Fruit fly (Drosophila melanogaster) whole organism, embryonic: ENCODE measurements around the gene Psn.

Experiments
- Abd-B ChIP-seq: fragments of 200-800 bp; sonication (Bioruptor generic); optimal IDR thresholded peaks from 2 replicates; lab custom pipeline; 2018; ENCODE audit warnings: missing biosample characterization, mild to moderate bottlenecking, missing genetic modification characterization, moderate library complexity
- Atf6 ChIP-seq: fragments of 200-800 bp; sonication (Bioruptor generic); IDR thresholded peaks from 2 replicates; pipeline ENCODE4 v1.3.6; 2022; ENCODE audit warnings: missing biosample characterization, missing genetic modification characterization
- C15 ChIP-seq: fragments of 200-800 bp; sonication (Bioruptor generic); IDR thresholded peaks from 3 replicates; pipeline ENCODE4 v1.3.6; 2022; ENCODE audit warnings: missing biosample characterization, missing genetic modification characterization
- CG12299 ChIP-seq: fragments of 200-800 bp; sonication (Bioruptor generic); optimal IDR thresholded peaks from 2 replicates; lab custom pipeline; 2018; ENCODE audit warnings: missing biosample characterization, mild to moderate bottlenecking, missing genetic modification characterization
- CG13287 ChIP-seq: fragments of 200-800 bp; sonication (Bioruptor generic); IDR thresholded peaks from 2 replicates; pipeline ENCODE4 v1.3.6; 2022; ENCODE audit warnings: missing biosample characterization, missing genetic modification characterization; ENCODE audit not compliant: partially characterized antibody
- CG1529 ChIP-seq: fragments of 200-800 bp; sonication (Bioruptor generic); optimal IDR thresholded peaks from 3 replicates; lab custom pipeline; 2018; ENCODE audit warnings: missing biosample characterization, missing genetic modification characterization
- CG1603 ChIP-seq: fragments of 200-800 bp; sonication (Bioruptor generic); optimal IDR thresholded peaks from 2 replicates; lab custom pipeline; 2019; ENCODE audit warnings: missing biosample characterization, mild to moderate bottlenecking, missing genetic modification characterization, moderate library complexity
- CG16779 ChIP-seq: fragments of 200-800 bp; sonication (Bioruptor generic); IDR thresholded peaks from 2 replicates; pipeline ENCODE4 v1.3.6; 2022; ENCODE audit warnings: missing biosample characterization, missing genetic modification characterization
- CG17912 ChIP-seq: fragments of 200-800 bp; sonication (Bioruptor generic); optimal IDR thresholded peaks from 2 replicates; lab custom pipeline; 2018; ENCODE audit warnings: missing biosample characterization, mild to moderate bottlenecking, missing genetic modification characterization
- CG1792 ChIP-seq: fragments of 200-800 bp; sonication (Bioruptor generic); optimal IDR thresholded peaks from 2 replicates; lab custom pipeline; 2016; ENCODE audit warnings: missing biosample characterization, missing genetic modification characterization
- CG18599 ChIP-seq: fragments of 200-800 bp; sonication (Bioruptor generic); optimal IDR thresholded peaks from 3 replicates; lab custom pipeline; 2017; ENCODE audit warnings: missing biosample characterization, missing genetic modification characterization, mild to moderate bottlenecking, moderate library complexity, missing genetic modification reagents
- CG2199 ChIP-seq: fragments of 200-800 bp; sonication (Bioruptor generic); IDR thresholded peaks from 3 replicates; pipeline ENCODE4 v1.3.6; 2022; ENCODE audit warnings: missing biosample characterization, missing genetic modification characterization
- CG3281 ChIP-seq: fragments of 200-800 bp; sonication (Bioruptor generic); optimal IDR thresholded peaks from 3 replicates; lab custom pipeline; 2017; ENCODE audit warnings: missing biosample characterization, mild to moderate bottlenecking, missing genetic modification characterization
- CG4360 ChIP-seq: fragments of 200-800 bp; sonication (Bioruptor generic); IDR thresholded peaks from 2 replicates; pipeline ENCODE4 v1.3.6; 2022; ENCODE audit warnings: missing biosample characterization, missing genetic modification characterization
- CG7372 ChIP-seq: fragments of 200-800 bp; sonication (Bioruptor generic); IDR thresholded peaks from 2 replicates; pipeline ENCODE4 v1.3.6; 2022; ENCODE audit warnings: missing biosample characterization, missing genetic modification characterization
- Dip3 ChIP-seq: fragments of 200-800 bp; sonication (Bioruptor generic); optimal IDR thresholded peaks from 3 replicates; lab custom pipeline; 2016; ENCODE audit warnings: missing biosample characterization, missing genetic modification characterization
- Doc2 ChIP-seq: fragments of 200-800 bp; sonication (Bioruptor generic); IDR thresholded peaks from 2 replicates; pipeline ENCODE4 v1.3.6; 2022; ENCODE audit warnings: missing biosample characterization, missing genetic modification characterization
- Dp ChIP-seq: fragments of 200-800 bp; sonication (Bioruptor generic); optimal IDR thresholded peaks from 2 replicates; lab custom pipeline; 2018; ENCODE audit warnings: missing biosample characterization, mild to moderate bottlenecking, missing genetic modification characterization, moderate library complexity
- Drgx ChIP-seq: fragments of 200-800 bp; sonication (Bioruptor generic); IDR thresholded peaks from 2 replicates; pipeline ENCODE4 v1.3.6; 2022; ENCODE audit warnings: missing biosample characterization, missing genetic modification characterization
- Fer1 ChIP-seq: fragments of 200-800 bp; sonication (Bioruptor generic); optimal IDR thresholded peaks from 2 replicates; lab custom pipeline; 2017; ENCODE audit warnings: missing biosample characterization, mild to moderate bottlenecking, missing genetic modification characterization
- HLH3B ChIP-seq: fragments of 200-800 bp; sonication (Bioruptor generic); IDR thresholded peaks from 2 replicates; pipeline ENCODE4 v1.3.6; 2022; ENCODE audit warnings: missing biosample characterization, missing genetic modification characterization
- HLHmδ ChIP-seq: fragments of 200-800 bp; sonication (Bioruptor generic); optimal IDR thresholded peaks from 2 replicates; lab custom pipeline; 2018; ENCODE audit warnings: missing biosample characterization, mild to moderate bottlenecking, missing genetic modification characterization, moderate library complexity
- MESR4 ChIP-seq: fragments of 200-800 bp; sonication (Bioruptor generic); optimal IDR thresholded peaks from 2 replicates; lab custom pipeline; 2018; ENCODE audit warnings: missing biosample characterization, mild to moderate bottlenecking, missing genetic modification characterization, moderate library complexity
- MTF-1 ChIP-seq: fragments of 200-800 bp; sonication (Bioruptor generic); optimal IDR thresholded peaks from 2 replicates; lab custom pipeline; 2018; ENCODE audit warnings: missing biosample characterization, mild to moderate bottlenecking, missing genetic modification characterization, borderline replicate concordance
- Meics ChIP-seq: fragments of 200-800 bp; sonication (Bioruptor generic); optimal IDR thresholded peaks from 2 replicates; lab custom pipeline; 2017; ENCODE audit warnings: missing biosample characterization, mild to moderate bottlenecking, missing genetic modification characterization
- Neu2 ChIP-seq: fragments of 200-800 bp; sonication (Bioruptor generic); optimal IDR thresholded peaks from 3 replicates; lab custom pipeline; 2016; ENCODE audit warnings: missing biosample characterization, missing genetic modification characterization, borderline replicate concordance
- Oaz ChIP-seq: fragments of 200-800 bp; sonication (Bioruptor generic); IDR thresholded peaks from 2 replicates; pipeline ENCODE4 v1.3.6; 2022; ENCODE audit warnings: missing biosample characterization, missing genetic modification characterization
- Ssrp ChIP-seq: fragments of 200-800 bp; sonication (Bioruptor generic); optimal IDR thresholded peaks from 2 replicates; lab custom pipeline; 2018; ENCODE audit warnings: missing biosample characterization, mild to moderate bottlenecking, missing genetic modification characterization, moderate library complexity
- ara ChIP-seq: fragments of 200-800 bp; sonication (Bioruptor generic); IDR thresholded peaks from 2 replicates; pipeline ENCODE4 v1.3.6; 2022; ENCODE audit warnings: missing biosample characterization, missing genetic modification characterization
- bowl ChIP-seq: fragments of 200-800 bp; sonication (Bioruptor generic); IDR thresholded peaks from 2 replicates; pipeline ENCODE4 v1.3.6; 2022; ENCODE audit warnings: missing biosample characterization, missing genetic modification characterization
- chn ChIP-seq: fragments of 200-800 bp; sonication (Bioruptor generic); optimal IDR thresholded peaks from 2 replicates; lab custom pipeline; 2016; ENCODE audit warnings: missing biosample characterization, missing genetic modification characterization
- crol ChIP-seq: fragments of 200-800 bp; sonication (Bioruptor generic); IDR thresholded peaks from 2 replicates; pipeline ENCODE4 v1.3.6; 2022; ENCODE audit warnings: missing biosample characterization, missing genetic modification characterization
- dan ChIP-seq: fragments of 200-800 bp; sonication (Bioruptor generic); IDR thresholded peaks from 2 replicates; pipeline ENCODE4 v1.3.6; 2022; ENCODE audit warnings: missing biosample characterization, missing genetic modification characterization
- dati ChIP-seq: fragments of 200-800 bp; sonication (Bioruptor generic); IDR thresholded peaks from 2 replicates; pipeline ENCODE4 v1.3.6; 2022; ENCODE audit warnings: missing biosample characterization, missing genetic modification characterization
- disco-r ChIP-seq: fragments of 200-800 bp; sonication (Bioruptor generic); optimal IDR thresholded peaks from 2 replicates; lab custom pipeline; 2016; ENCODE audit warnings: missing biosample characterization, missing genetic modification characterization
- ems ChIP-seq: fragments of 200-800 bp; sonication (Bioruptor generic); optimal IDR thresholded peaks from 3 replicates; lab custom pipeline; 2016; ENCODE audit warnings: missing biosample characterization, missing genetic modification characterization
- en ChIP-seq: fragments of 200-800 bp; sonication (Bioruptor generic); optimal IDR thresholded peaks from 2 replicates; lab custom pipeline; 2016; ENCODE audit warnings: missing biosample characterization, missing genetic modification characterization
- fd96Cb ChIP-seq: fragments of 200-800 bp; sonication (Bioruptor generic); optimal IDR thresholded peaks from 2 replicates; lab custom pipeline; 2018; ENCODE audit warnings: missing biosample characterization, mild to moderate bottlenecking, missing genetic modification characterization, moderate library complexity
- gem ChIP-seq: fragments of 200-800 bp; sonication (Bioruptor generic); optimal IDR thresholded peaks from 2 replicates; lab custom pipeline; 2019; ENCODE audit warnings: missing biosample characterization, mild to moderate bottlenecking, missing genetic modification characterization, moderate library complexity
- hb ChIP-seq: fragments of 200-800 bp; sonication (Bioruptor generic); IDR thresholded peaks from 3 replicates; pipeline ENCODE4 v1.3.6; 2022; ENCODE audit warnings: missing biosample characterization, missing genetic modification characterization; ENCODE audit not compliant: partially characterized antibody
- ind ChIP-seq: fragments of 200-800 bp; sonication (Bioruptor generic); optimal IDR thresholded peaks from 3 replicates; lab custom pipeline; 2016; ENCODE audit warnings: missing biosample characterization, missing genetic modification characterization
- klu ChIP-seq: fragments of 200-800 bp; sonication (Bioruptor generic); IDR thresholded peaks from 2 replicates; pipeline ENCODE4 v1.3.6; 2022; ENCODE audit warnings: missing biosample characterization, missing genetic modification characterization
- onecut ChIP-seq: fragments of 200-800 bp; sonication (Bioruptor generic); IDR thresholded peaks from 2 replicates; pipeline ENCODE4 v1.3.6; 2022; ENCODE audit warnings: missing biosample characterization, missing genetic modification characterization
- peb ChIP-seq: fragments of 200-800 bp; sonication (Bioruptor generic); IDR thresholded peaks from 2 replicates; pipeline ENCODE4 v1.3.6; 2022; ENCODE audit warnings: missing biosample characterization, missing genetic modification characterization
- pfk ChIP-seq: fragments of 200-800 bp; sonication (Bioruptor generic); optimal IDR thresholded peaks from 2 replicates; lab custom pipeline; 2018; ENCODE audit warnings: missing biosample characterization, mild to moderate bottlenecking, missing genetic modification characterization, moderate library complexity
- row ChIP-seq: fragments of 200-800 bp; sonication (Bioruptor generic); IDR thresholded peaks from 3 replicates; pipeline ENCODE4 v1.3.6; 2022; ENCODE audit warnings: missing biosample characterization, missing genetic modification characterization
- sisA ChIP-seq: fragments of 200-800 bp; sonication (Bioruptor generic); IDR thresholded peaks from 2 replicates; pipeline ENCODE4 v1.3.6; 2022; ENCODE audit warnings: missing biosample characterization, missing genetic modification characterization
- sna ChIP-seq: fragments of 200-800 bp; sonication (Bioruptor generic); IDR thresholded peaks from 2 replicates; pipeline ENCODE4 v1.3.6; 2022; ENCODE audit warnings: missing biosample characterization, missing genetic modification characterization; ENCODE audit not compliant: partially characterized antibody
- ttk ChIP-seq: fragments of 200-800 bp; sonication (Bioruptor generic); IDR thresholded peaks from 2 replicates; pipeline ENCODE4 v2.1.2; 2022; ENCODE audit warnings: missing biosample characterization, missing genetic modification characterization
- tx ChIP-seq: fragments of 200-800 bp; sonication (Bioruptor generic); optimal IDR thresholded peaks from 2 replicates; lab custom pipeline; 2016; ENCODE audit warnings: missing biosample characterization, missing genetic modification characterization
- usp ChIP-seq: fragments of >200 bp; optimal IDR thresholded peaks from 2 replicates; lab custom pipeline; 2017; ENCODE audit warnings: missing biosample characterization, missing genetic modification characterization
- zen2 ChIP-seq: fragments of 200-800 bp; sonication (Bioruptor generic); IDR thresholded peaks from 3 replicates; pipeline ENCODE4 v1.3.6; 2022; ENCODE audit warnings: missing biosample characterization, missing genetic modification characterization; ENCODE audit not compliant: partially characterized antibody

Psn gene

dm6 chr3L:20474789-20475208 lies 42.5 kb downstream of the Psn start (continued):
- no peak for TF ChIP-seq bowl (GFP tag; lab: Robert Waterston, UW)
- TF ChIP-seq Neu2 (GFP tag; lab: Kevin White, UChicago) = no peak
- TF ChIP-seq en = peak; percentile 55
- peak; percentile 37 for TF ChIP-seq MESR4 (GFP tag; lab: Kevin White, UChicago)
- TF ChIP-seq sisA = no peak
- peak; percentile 92 for TF ChIP-seq CG18599
- no peak for TF ChIP-seq crol (GFP tag; lab: Robert Waterston, UW)
- TF ChIP-seq CG12299 (tag; lab: Kevin White, UChicago) = peak; percentile 75
- no peak for TF ChIP-seq Doc2
- no peak for TF ChIP-seq CG7372
- TF ChIP-seq ttk = no peak
- peak; percentile 74 for TF ChIP-seq ems (GFP tag; lab: Kevin White, UChicago)
- no peak for TF ChIP-seq zen2 (GFP tag; lab: Robert Waterston, UW)
- no peak for TF ChIP-seq HLH3B
- peak; percentile 90 for TF ChIP-seq Meics (GFP tag; lab: Kevin White, UChicago)
- TF ChIP-seq pfk (GFP tag; lab: Kevin White, UChicago) = peak; percentile 60
- TF ChIP-seq peb = no peak
- TF ChIP-seq Dip3 (GFP tag; lab: Kevin White, UChicago) = peak; percentile 88
- TF ChIP-seq Dp (GFP tag; lab: Kevin White, UChicago) = peak; percentile 49
- no peak for TF ChIP-seq klu
- peak; percentile 29 for TF ChIP-seq disco-r (GFP tag; lab: Kevin White, UChicago)
- TF ChIP-seq CG2199 (GFP tag; lab: Robert Waterston, UW) = no peak
- TF ChIP-seq Atf6 (GFP tag; lab: Robert Waterston, UW) = no peak
- no peak for TF ChIP-seq CG16779 (GFP tag; lab: Robert Waterston, UW)
- TF ChIP-seq ara = no peak
- TF ChIP-seq ind (GFP tag; lab: Kevin White, UChicago) = peak; percentile 93
- no peak for TF ChIP-seq usp (GFP tag; lab: Kevin White, UChicago)
- no peak for TF ChIP-seq row (GFP tag; lab: Robert Waterston, UW)
- TF ChIP-seq fd96Cb = peak; percentile 82
- TF ChIP-seq chn (GFP tag; lab: Kevin White, UChicago) = peak; percentile 87
- no peak for TF ChIP-seq CG13287
- no peak for TF ChIP-seq sna (GFP tag; lab: Robert Waterston, UW)
- TF ChIP-seq Abd-B = peak; percentile 84
- no peak for TF ChIP-seq CG4360 (GFP tag; lab: Robert Waterston, UW)
- peak; percentile 73 for TF ChIP-seq CG1529 (GFP tag; lab: Kevin White, UChicago)
- TF ChIP-seq hb (GFP tag; lab: Robert Waterston, UW) = no peak
- TF ChIP-seq dan (GFP tag; lab: Robert Waterston, UW) = no peak
- peak; percentile 66 for TF ChIP-seq Ssrp (tag; lab: Kevin White, UChicago)
- peak; percentile 45 for TF ChIP-seq HLHmδ
- TF ChIP-seq gem (tag; lab: Kevin White, UChicago) = peak; percentile 92
- peak; percentile 85 for TF ChIP-seq CG1603 (tag; lab: Kevin White, UChicago)
- peak; percentile 78 for TF ChIP-seq CG17912 (GFP tag; lab: Kevin White, UChicago)
- TF ChIP-seq CG1792 (GFP tag; lab: Kevin White, UChicago) = peak; percentile 75
- peak; percentile 73 for TF ChIP-seq onecut
- peak; percentile 90 for TF ChIP-seq Fer1 (GFP tag; lab: Kevin White, UChicago)
- TF ChIP-seq Oaz = no peak
- no peak for TF ChIP-seq dati (GFP tag; lab: Robert Waterston, UW)
- TF ChIP-seq MTF-1 (GFP tag; lab: Kevin White, UChicago) = peak; percentile 81
- peak; percentile 76 for TF ChIP-seq tx
- peak; percentile 88 for TF ChIP-seq CG3281 (GFP tag; lab: Kevin White, UChicago)
- TF ChIP-seq C15 = no peak
- TF ChIP-seq Drgx (GFP tag; lab: Robert Waterston, UW) = no peak
